Worm (Caenorhabditis elegans) whole organism, L2 larva: ENCODE measurements around the gene R07E5.11.

Source experiments
- R02D3.7 ChIP-seq: fragments of 150-350 bp; optimal IDR thresholded peaks from 2 replicates; lab custom pipeline; 2014; ENCODE audit warnings: missing biosample characterization, missing genetic modification characterization
- elt-1 ChIP-seq: fragments of 150-350 bp; optimal IDR thresholded peaks from 2 replicates; lab custom pipeline; 2014; ENCODE audit warnings: missing biosample characterization, missing genetic modification characterization
- elt-3 ChIP-seq: sonication (generic microtip); optimal IDR thresholded peaks from 2 replicates; lab custom pipeline; 2017; ENCODE audit warnings: missing biosample characterization, missing genetic modification characterization
- lin-39 ChIP-seq: fragments of 150-350 bp; optimal IDR thresholded peaks from 2 replicates; lab custom pipeline; 2014; ENCODE audit warnings: missing biosample characterization, missing genetic modification reagents, missing genetic modification characterization
- nhr-237 ChIP-seq: fragments of 150-350 bp; optimal IDR thresholded peaks from 2 replicates; lab custom pipeline; 2014; ENCODE audit warnings: missing biosample characterization, missing genetic modification characterization
- ztf-4 ChIP-seq: fragments of 150-350 bp; optimal IDR thresholded peaks from 2 replicates; lab custom pipeline; 2014; ENCODE audit warnings: missing biosample characterization, missing genetic modification characterization

DNA sequence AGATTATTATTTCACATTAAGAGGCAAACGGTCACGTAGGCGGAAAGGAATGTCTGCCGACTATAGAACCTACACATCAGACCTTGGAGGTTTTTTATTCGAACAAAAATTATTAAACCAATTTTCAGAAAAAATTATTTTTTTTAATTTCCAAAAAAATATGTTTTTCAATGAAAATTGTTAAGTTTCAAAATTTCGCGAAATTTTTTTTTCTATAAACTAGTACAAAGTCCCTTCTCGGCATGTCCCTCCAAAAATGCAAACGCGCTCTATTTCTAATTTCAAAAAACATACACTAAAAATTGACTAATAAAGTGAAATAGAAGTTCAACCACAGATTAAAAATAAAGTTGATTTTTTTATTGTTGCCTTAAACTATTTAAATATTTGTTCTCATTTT is 50.1 kb downstream of the R07E5.11 start, which contains the start of gene ckb-1:
- TF ChIP-seq elt-3 (tag; lab: Kevin White, UChicago) (no peak), R02D3.7 (no peak), elt-1 (no peak), ztf-4 (tag; lab: Kevin White, UChicago) (no peak), nhr-237 (tag; lab: Kevin White, UChicago) (no peak), lin-39 (no peak)
